Fruit fly (Drosophila melanogaster) whole organism, pupa: ENCODE data around the gene par-6.

Experiments
- CG10348 ChIP-seq: fragments of 200-800 bp; sonication (Bioruptor generic); IDR thresholded peaks from 2 replicates; pipeline ENCODE4 v1.3.6; 2022; ENCODE audit warnings: missing biosample characterization, missing genetic modification characterization
- CG12605 ChIP-seq: fragments of 200-800 bp; sonication (Bioruptor generic); IDR thresholded peaks from 2 replicates; pipeline ENCODE4 v1.3.6; 2022; ENCODE audit warnings: missing biosample characterization, missing genetic modification characterization
- CG14655 ChIP-seq: fragments of 200-800 bp; sonication (Bioruptor generic); optimal IDR thresholded peaks from 3 replicates; lab custom pipeline; 2017; ENCODE audit warnings: mild to moderate bottlenecking, missing biosample characterization, missing genetic modification reagents, missing genetic modification characterization
- CG4496 ChIP-seq: fragments of 200-800 bp; sonication (Bioruptor generic); IDR thresholded peaks from 3 replicates; pipeline ENCODE4 v1.3.6; 2022; ENCODE audit warnings: missing biosample characterization, missing genetic modification characterization
- CG8301 ChIP-seq: fragments of 200-800 bp; sonication (Bioruptor generic); optimal IDR thresholded peaks from 2 replicates; lab custom pipeline; 2018; ENCODE audit warnings: missing biosample characterization, mild to moderate bottlenecking, missing genetic modification characterization
- CG9948 ChIP-seq: fragments of 200-800 bp; sonication (Bioruptor generic); optimal IDR thresholded peaks from 2 replicates; lab custom pipeline; 2018; ENCODE audit warnings: missing biosample characterization, mild to moderate bottlenecking, missing genetic modification characterization, moderate library complexity
- EcR ChIP-seq: fragments of 200-800 bp; sonication (Bioruptor generic); optimal IDR thresholded peaks from 3 replicates; lab custom pipeline; 2019; ENCODE audit warnings: missing biosample characterization, missing genetic modification characterization, mild to moderate bottlenecking, moderate library complexity, missing genetic modification reagents
- Ets98B ChIP-seq: fragments of 200-800 bp; sonication (Bioruptor generic); IDR thresholded peaks from 2 replicates; pipeline ENCODE4 v1.3.6; 2022; ENCODE audit warnings: missing biosample characterization, missing genetic modification characterization
- Pif1A ChIP-seq: fragments of 200-800 bp; sonication (Bioruptor generic); optimal IDR thresholded peaks from 3 replicates; lab custom pipeline; 2016; ENCODE audit warnings: missing biosample characterization, missing genetic modification characterization
- Pif1B ChIP-seq: fragments of 200-800 bp; sonication (Bioruptor generic); optimal IDR thresholded peaks from 3 replicates; lab custom pipeline; 2016; ENCODE audit warnings: missing biosample characterization, missing genetic modification characterization
- Snoo ChIP-seq: fragments of 200-800 bp; sonication (Bioruptor generic); optimal IDR thresholded peaks from 3 replicates; lab custom pipeline; 2017; ENCODE audit warnings: missing biosample characterization, mild to moderate bottlenecking, missing genetic modification characterization, inconsistent platforms
- fd96Ca ChIP-seq: fragments of 200-800 bp; sonication (Bioruptor generic); IDR thresholded peaks from 3 replicates; pipeline ENCODE4 v1.3.6; 2022; ENCODE audit warnings: missing biosample characterization, missing genetic modification characterization
- gl ChIP-seq: fragments of 200-800 bp; sonication (Bioruptor generic); optimal IDR thresholded peaks from 2 replicates; lab custom pipeline; 2018; ENCODE audit warnings: missing biosample characterization, mild to moderate bottlenecking, missing genetic modification characterization

DNA sequence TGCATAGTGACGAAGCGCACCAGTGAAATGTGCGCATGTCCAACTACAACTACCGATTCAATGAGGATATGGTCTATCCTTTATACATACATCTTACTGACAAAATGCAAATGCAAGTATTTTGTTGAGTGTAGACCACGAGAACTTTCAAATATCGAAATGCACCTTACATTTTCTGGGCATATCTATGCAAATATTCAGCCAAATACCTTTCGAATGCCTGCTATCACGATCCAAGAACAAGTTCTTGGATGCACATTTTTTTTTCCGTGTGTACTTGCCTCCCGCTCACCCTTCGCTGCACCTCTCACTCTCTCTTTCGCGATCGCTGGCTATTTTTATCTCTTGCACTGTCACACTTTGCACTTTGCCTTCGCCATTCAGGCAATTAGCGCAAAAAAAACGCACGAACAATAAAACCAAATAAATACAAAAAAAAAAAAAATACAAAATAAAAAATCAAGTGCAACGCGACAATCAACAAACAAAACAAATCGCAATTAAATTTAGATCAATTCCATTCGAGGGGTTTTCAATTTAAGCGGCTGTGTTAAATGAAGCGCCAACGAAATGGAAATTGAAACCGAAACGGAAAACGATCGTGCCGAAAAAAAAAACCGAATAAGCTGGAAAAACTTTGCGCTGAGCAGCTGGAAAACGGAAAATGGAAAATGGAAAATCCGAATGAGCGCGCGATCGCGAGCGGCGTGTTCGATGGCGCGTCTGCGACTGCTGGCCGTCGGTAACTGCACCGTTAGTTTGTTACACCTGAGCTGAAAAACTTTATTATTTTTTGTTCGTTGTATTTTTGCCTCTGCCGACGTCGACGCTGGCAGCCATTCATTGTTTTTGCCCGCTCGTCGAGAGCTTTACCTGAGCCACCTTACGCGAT lies 8.9 kb upstream of the par-6 start:
- peak; percentile 60; the same call in 2 of the 3 replicates for TF ChIP-seq CG4496
- peak; percentile 71 for TF ChIP-seq fd96Ca (GFP tag; lab: Robert Waterston, UW)
- TF ChIP-seq CG9948 = no peak
- no peak for TF ChIP-seq EcR (GFP tag; lab: Kevin White, UChicago)
- TF ChIP-seq Snoo = no peak
- no peak for TF ChIP-seq gl (tag; lab: Kevin White, UChicago)
- no peak for TF ChIP-seq CG10348 (GFP tag; lab: Robert Waterston, UW)
- peak; percentile 35; the same call in 1 of the 2 replicates for TF ChIP-seq Ets98B (GFP tag; lab: Robert Waterston, UW)
- TF ChIP-seq Pif1B (GFP tag; lab: Kevin White, UChicago) = peak; percentile 58
- TF ChIP-seq CG14655 (GFP tag; lab: Kevin White, UChicago) = no peak
- TF ChIP-seq CG12605 (GFP tag; lab: Robert Waterston, UW) = 0 out of 2 replicates have a peak, but pooled peaks have one; percentile 12
- TF ChIP-seq CG8301 (tag; lab: Kevin White, UChicago) = no peak
- peak; percentile 37 for TF ChIP-seq Pif1A (GFP tag; lab: Kevin White, UChicago)
